Worm (Caenorhabditis elegans) whole organism, L4 larva: Measurements from ENCODE around the gene Y38F1A.8.
A peak's percentile ranks its signal among the peaks of the same experiment; 100 is the strongest.

ENCODE experiments used
- D1046.2 ChIP-seq: fragments of 200-800 bp; sonication (Bioruptor generic); IDR thresholded peaks from 2 replicates; pipeline ENCODE4 v1.3.6; 2022; ENCODE audit warnings: missing genetic modification characterization, missing compliant biosample characterization
- F37D6.2 ChIP-seq: sonication (generic microtip); optimal IDR thresholded peaks from 2 replicates; lab custom pipeline; 2016; ENCODE audit warnings: mild to moderate bottlenecking, missing genetic modification characterization, missing compliant biosample characterization
- F49E8.2 ChIP-seq: sonication (generic microtip); optimal IDR thresholded peaks from 2 replicates; lab custom pipeline; 2016; ENCODE audit warnings: missing compliant biosample characterization, mild to moderate bottlenecking, missing genetic modification characterization, borderline replicate concordance
- T26A8.4 ChIP-seq: fragments of 200-800 bp; sonication (Bioruptor generic); IDR thresholded peaks from 2 replicates; pipeline ENCODE4 v1.3.6; 2022; ENCODE audit warnings: missing genetic modification characterization, missing compliant biosample characterization
- Y105C5A.15 ChIP-seq: fragments of 200-800 bp; sonication (Bioruptor generic); IDR thresholded peaks from 2 replicates; pipeline ENCODE4 v1.3.6; 2022; ENCODE audit warnings: missing genetic modification characterization, missing compliant biosample characterization
- Y5F2A.4 ChIP-seq: fragments of 200-800 bp; sonication (Bioruptor generic); optimal IDR thresholded peaks from 2 replicates; lab custom pipeline; 2018; ENCODE audit warnings: mild to moderate bottlenecking, missing genetic modification characterization, missing compliant biosample characterization
- Y75B8A.6 ChIP-seq: fragments of 200-800 bp; sonication (Bioruptor generic); IDR thresholded peaks from 2 replicates; pipeline ENCODE4 v1.3.6; 2022; ENCODE audit warnings: missing genetic modification reagents, missing genetic modification characterization, missing compliant biosample characterization
- ZK546.5 ChIP-seq, 2 experiments: sonication (generic microtip); optimal IDR thresholded peaks; 2 replicates each; lab custom pipeline; 2017; ENCODE audit warnings: missing biosample characterization in 2 of 2, missing genetic modification characterization in 2 of 2
- aha-1 ChIP-seq: fragments of 150-350 bp; peaks from one replicate; lab custom pipeline; 2014; ENCODE audit warnings: missing biosample characterization, missing genetic modification characterization
- ama-1 ChIP-seq: fragments of 150-350 bp; optimal IDR thresholded peaks from 2 replicates; lab custom pipeline; 2014; ENCODE audit warnings: inconsistent platforms, mixed read lengths
- ceh-28 ChIP-seq: fragments of 150-350 bp; optimal IDR thresholded peaks from 2 replicates; lab custom pipeline; 2014; ENCODE audit warnings: missing biosample characterization, missing genetic modification reagents, missing genetic modification characterization
- ceh-32 ChIP-seq: sonication (generic microtip); optimal IDR thresholded peaks from 2 replicates; lab custom pipeline; 2016; ENCODE audit warnings: mild to moderate bottlenecking, missing genetic modification characterization, missing compliant biosample characterization; ENCODE audit not compliant: poor library complexity
- ceh-62 ChIP-seq: sonication (generic microtip); optimal IDR thresholded peaks from 2 replicates; lab custom pipeline; 2017; ENCODE audit warnings: missing biosample characterization, missing genetic modification characterization
- ces-1 ChIP-seq: fragments of 150-350 bp; sonication (generic microtip); optimal IDR thresholded peaks from 4 replicates; lab custom pipeline; 2014; ENCODE audit warnings: missing biosample characterization, missing genetic modification reagents, missing genetic modification characterization
- daf-16 ChIP-seq, 3 experiments: sonication (generic microtip); optimal IDR thresholded peaks; 2 replicates each; lab custom pipeline; 2016 to 2017; ENCODE audit warnings: missing genetic modification characterization in 3 of 3, missing genetic modification reagents in 3 of 3, mild to moderate bottlenecking in 2 of 3, missing compliant biosample characterization in 2 of 3, missing biosample characterization in 1 of 3, moderate library complexity in 1 of 3
- dmd-6 ChIP-seq: fragments of 200-800 bp; sonication (Bioruptor generic); IDR thresholded peaks from 2 replicates; pipeline ENCODE4 v1.3.6; 2022; ENCODE audit warnings: missing genetic modification reagents, missing genetic modification characterization, missing compliant biosample characterization
- dve-1 ChIP-seq: sonication (generic microtip); optimal IDR thresholded peaks from 2 replicates; lab custom pipeline; 2017; ENCODE audit warnings: antibody characterized with exemption, mild to moderate bottlenecking, missing genetic modification characterization, missing compliant biosample characterization; ENCODE audit not compliant: insufficient read depth
- hlh-11 ChIP-seq: fragments of 200-800 bp; sonication (Bioruptor generic); optimal IDR thresholded peaks from 2 replicates; lab custom pipeline; 2018; ENCODE audit warnings: mild to moderate bottlenecking, missing genetic modification characterization, missing compliant biosample characterization
- hlh-30 ChIP-seq: sonication (generic microtip); optimal IDR thresholded peaks from 2 replicates; lab custom pipeline; 2017; ENCODE audit warnings: antibody characterized with exemption, mild to moderate bottlenecking, missing genetic modification characterization, missing compliant biosample characterization; ENCODE audit not compliant: insufficient read depth
- lin-39 ChIP-seq: fragments of 150-350 bp; optimal IDR thresholded peaks from 2 replicates; lab custom pipeline; 2014; ENCODE audit warnings: missing biosample characterization, missing genetic modification reagents, missing genetic modification characterization
- mxl-3 ChIP-seq: fragments of 200-800 bp; sonication (Bioruptor generic); optimal IDR thresholded peaks from 2 replicates; lab custom pipeline; 2018; ENCODE audit warnings: mild to moderate bottlenecking, missing genetic modification characterization, missing compliant biosample characterization
- nhr-11 ChIP-seq: fragments of 150-350 bp; optimal IDR thresholded peaks from 2 replicates; lab custom pipeline; 2014; ENCODE audit warnings: missing biosample characterization, missing genetic modification characterization
- nhr-111 ChIP-seq: fragments of 200-800 bp; sonication (Bioruptor generic); optimal IDR thresholded peaks from 2 replicates; lab custom pipeline; 2018; ENCODE audit warnings: mild to moderate bottlenecking, missing genetic modification characterization, missing compliant biosample characterization
- nhr-25 ChIP-seq: sonication (generic microtip); optimal IDR thresholded peaks from 2 replicates; lab custom pipeline; 2017; ENCODE audit warnings: missing genetic modification characterization, mild to moderate bottlenecking, missing compliant biosample characterization, antibody characterized with exemption, moderate library complexity, borderline replicate concordance; ENCODE audit not compliant: insufficient read depth
- nhr-28 ChIP-seq: fragments of 150-350 bp; optimal IDR thresholded peaks from 2 replicates; lab custom pipeline; 2014; ENCODE audit warnings: missing biosample characterization, missing genetic modification characterization
- nhr-42 ChIP-seq: fragments of 200-800 bp; sonication (Bioruptor generic); IDR thresholded peaks from 2 replicates; pipeline ENCODE4 v1.3.6; 2022; ENCODE audit warnings: missing genetic modification characterization, missing compliant biosample characterization
- nhr-48 ChIP-seq: sonication (generic microtip); optimal IDR thresholded peaks from 2 replicates; lab custom pipeline; 2016; ENCODE audit warnings: mild to moderate bottlenecking, missing genetic modification characterization, missing compliant biosample characterization
- nhr-76 ChIP-seq: fragments of 150-350 bp; optimal IDR thresholded peaks from 2 replicates; lab custom pipeline; 2014; ENCODE audit warnings: missing biosample characterization, missing genetic modification characterization
- pqm-1 ChIP-seq: sonication (generic microtip); optimal IDR thresholded peaks from 2 replicates; lab custom pipeline; 2017; ENCODE audit warnings: missing biosample characterization, missing genetic modification characterization
- sdz-12 ChIP-seq: fragments of 200-800 bp; sonication (Bioruptor generic); optimal IDR thresholded peaks from 2 replicates; lab custom pipeline; 2018; ENCODE audit warnings: mild to moderate bottlenecking, missing genetic modification characterization, missing compliant biosample characterization
- set-16 ChIP-seq: fragments of 200-800 bp; sonication (Bioruptor generic); IDR thresholded peaks from 2 replicates; pipeline ENCODE4 v1.3.6; 2022; ENCODE audit warnings: missing genetic modification reagents, missing genetic modification characterization, missing compliant biosample characterization
- snpc-4 ChIP-seq: fragments of 150-350 bp; optimal IDR thresholded peaks from 2 replicates; lab custom pipeline; 2014; ENCODE audit warnings: missing biosample characterization, missing genetic modification characterization
- tra-1 ChIP-seq: fragments of 200-800 bp; sonication (Bioruptor generic); IDR thresholded peaks from 2 replicates; pipeline ENCODE4 v1.3.6; 2022; ENCODE audit warnings: missing genetic modification reagents, missing genetic modification characterization, missing compliant biosample characterization
- unc-62 ChIP-seq, 3 experiments: fragments of 150-350 bp in 1 of 3; sonication (generic microtip); optimal IDR thresholded peaks in 2 of 3; peaks in 1 of 3; 1 replicate in 1 of 3; 2 replicates in 2 of 3; lab custom pipeline; 2014 to 2017; ENCODE audit warnings: missing biosample characterization in 3 of 3, missing genetic modification characterization in 3 of 3, missing genetic modification reagents in 3 of 3, missing genotype in 1 of 3
- zag-1 ChIP-seq: fragments of 150-350 bp; optimal IDR thresholded peaks from 2 replicates; lab custom pipeline; 2014; ENCODE audit warnings: missing biosample characterization, missing genetic modification characterization

The Y38F1A.8 gene

DNA sequence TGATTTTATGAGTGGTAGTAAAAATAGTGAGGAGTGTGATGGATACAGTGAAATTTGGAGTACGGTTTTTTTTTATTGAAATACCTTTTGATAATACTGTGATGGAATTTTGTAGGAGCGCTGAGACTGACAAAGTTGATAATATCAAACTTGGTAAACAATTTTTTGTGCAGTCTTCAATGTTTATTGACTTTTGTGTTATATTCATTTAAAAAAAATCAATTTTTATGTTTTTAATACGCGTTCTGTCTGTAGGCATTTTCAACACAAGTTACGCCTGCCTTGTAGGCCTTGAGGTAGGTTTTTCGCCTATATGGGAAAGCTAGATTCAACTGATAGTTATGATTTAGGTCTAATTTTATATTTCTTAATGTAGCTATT, 4.2 kb upstream of the Y38F1A.8 start:
- no peak for TF ChIP-seq nhr-111 (GFP tag; lab: Kevin White, UChicago)
- no peak for TF ChIP-seq daf-16 (GFP tag; optimal IDR thresholded peaks at IDR 0.05; lab: Kevin White, UChicago)
- TF ChIP-seq daf-16 (tag; optimal IDR thresholded peaks at IDR 0.05; lab: Kevin White, UChicago) = peak; percentile 67
- TF ChIP-seq sdz-12 (GFP tag; lab: Kevin White, UChicago) = no peak
- no peak for TF ChIP-seq ces-1 (GFP tag; lab: Kevin White, UChicago)
- no peak for TF ChIP-seq lin-39 (tag; lab: Kevin White, UChicago)
- no peak for TF ChIP-seq F37D6.2 (tag; lab: Kevin White, UChicago)
- TF ChIP-seq zag-1 (tag; lab: Kevin White, UChicago) = no peak
- no peak for TF ChIP-seq nhr-42 (GFP tag; lab: Robert Waterston, UW)

DNA sequence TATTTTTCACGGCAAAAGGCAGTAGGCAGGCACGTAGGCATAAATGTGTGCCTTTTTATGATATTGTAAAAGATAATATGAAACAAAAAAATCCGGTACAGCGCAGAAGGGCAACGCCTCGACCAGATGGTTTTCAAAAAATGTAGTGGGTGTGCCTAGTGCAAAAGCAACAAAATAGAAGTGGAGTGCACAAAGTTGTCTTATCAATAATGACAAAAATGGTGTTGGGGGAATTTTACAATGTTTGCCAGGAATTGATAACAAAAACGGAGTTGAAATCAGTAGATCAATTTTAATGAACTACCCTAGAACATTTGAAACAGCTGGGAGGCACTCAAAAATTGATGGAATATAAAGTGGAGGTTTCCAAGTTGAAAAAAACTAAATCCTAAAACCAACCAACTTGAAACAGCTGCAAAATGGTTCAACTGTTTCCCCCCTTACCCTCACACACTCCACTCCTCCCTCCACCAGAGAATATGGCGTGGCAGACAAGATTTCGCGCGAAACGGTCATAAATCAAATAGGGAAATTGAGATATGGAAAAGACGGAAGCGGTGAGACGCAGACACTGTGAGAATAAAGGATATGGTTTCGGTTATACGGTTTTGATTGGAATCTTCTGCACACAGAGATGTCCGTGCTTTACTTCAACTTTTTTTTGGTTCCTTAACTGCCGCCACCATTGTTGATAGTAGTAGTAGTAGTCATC, 3.7 kb upstream of the Y38F1A.8 start:
- TF ChIP-seq set-16 (GFP tag; lab: Robert Waterston, UW) (no peak), unc-62 (GFP tag; optimal IDR thresholded peaks at IDR 0.05 in 1 of 2; lab: Kevin White, UChicago) (peak in 1 of 2 experiments; percentile 97), unc-62 (tag; optimal IDR thresholded peaks at IDR 0.05; lab: Kevin White, UChicago) (no peak), mxl-3 (GFP tag; lab: Kevin White, UChicago) (peak; percentile 10), dmd-6 (GFP tag; lab: Robert Waterston, UW) (peak; percentile 63), nhr-25 (tag; lab: Kevin White, UChicago) (no peak), ceh-28 (tag; lab: Kevin White, UChicago) (no peak), nhr-11 (tag; lab: Kevin White, UChicago) (no peak), nhr-76 (no peak), F49E8.2 (tag; lab: Kevin White, UChicago) (no peak), tra-1 (0 out of 2 replicates have a peak, but pooled peaks have one; percentile 7), ceh-32 (tag; lab: Kevin White, UChicago) (no peak), hlh-11 (tag; lab: Kevin White, UChicago) (peak; percentile 63), Y75B8A.6 (GFP tag; lab: Robert Waterston, UW) (no peak), ceh-62 (tag; lab: Kevin White, UChicago) (no peak), daf-16 (GFP tag; optimal IDR thresholded peaks at IDR 0.05; lab: Kevin White, UChicago) (no peak), daf-16 (tag; optimal IDR thresholded peaks at IDR 0.05; lab: Kevin White, UChicago) (peak; percentile 68), ama-1 (lab: Kevin White, UChicago) (no peak), Y5F2A.4 (no peak), ZK546.5 (tag; optimal IDR thresholded peaks at IDR 0.05; lab: Kevin White, UChicago) (no peak), dve-1 (peak; percentile 51), D1046.2 (no peak), T26A8.4 (no peak), nhr-48 (tag; lab: Kevin White, UChicago) (peak; percentile 55), aha-1 (peak; percentile 88), Y105C5A.15 (GFP tag; lab: Robert Waterston, UW) (no peak), nhr-28 (peak; percentile 97), pqm-1 (tag; lab: Kevin White, UChicago) (peak; percentile 64)
- TF ChIP-seq, all 104 proteins: peak for 11

DNA sequence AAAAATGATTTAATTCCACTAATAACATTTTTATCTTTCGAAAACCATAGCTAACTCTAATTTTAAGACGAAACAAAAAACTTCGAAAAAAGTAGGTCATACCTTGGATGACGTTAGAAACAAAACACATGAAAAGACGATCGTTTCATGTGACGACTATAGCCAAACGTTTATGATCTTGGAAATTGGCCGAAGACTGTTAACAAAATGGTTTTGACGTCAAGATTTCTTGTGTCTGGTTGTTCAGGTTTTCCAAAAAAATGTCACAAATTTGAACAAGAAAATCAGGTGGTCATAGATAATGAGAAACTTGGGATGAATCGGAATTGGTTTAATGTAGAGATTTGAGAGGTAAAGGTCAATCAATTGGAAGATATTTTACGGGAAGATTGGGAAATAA, 2.6 kb upstream of the Y38F1A.8 start:
- TF ChIP-seq snpc-4 (tag; lab: Kevin White, UChicago) (no peak), hlh-30 (tag; lab: Kevin White, UChicago) (peak; percentile 60)
